Worm (Caenorhabditis elegans) whole organism, L2 larva: Measurements from ENCODE around the gene F37C12.21.

Experiments used
- F13H6.1 ChIP-seq: sonication (generic microtip); optimal IDR thresholded peaks from 2 replicates; lab custom pipeline; 2016; ENCODE audit warnings: missing genetic modification characterization, missing compliant biosample characterization
- R02D3.7 ChIP-seq: fragments of 150-350 bp; optimal IDR thresholded peaks from 2 replicates; lab custom pipeline; 2014; ENCODE audit warnings: missing biosample characterization, missing genetic modification characterization
- ZK546.5 ChIP-seq: sonication (generic microtip); optimal IDR thresholded peaks from 2 replicates; lab custom pipeline; 2017; ENCODE audit warnings: missing biosample characterization, missing genetic modification characterization
- alr-1 ChIP-seq: fragments of 150-350 bp; optimal IDR thresholded peaks from 2 replicates; lab custom pipeline; 2014; ENCODE audit warnings: missing biosample characterization, missing genetic modification characterization
- aly-2 ChIP-seq: fragments of 150-350 bp; optimal IDR thresholded peaks from 2 replicates; lab custom pipeline; 2014; ENCODE audit warnings: missing biosample characterization, missing genetic modification characterization
- blmp-1 ChIP-seq: sonication (generic microtip); optimal IDR thresholded peaks from 2 replicates; lab custom pipeline; 2017; ENCODE audit warnings: missing genetic modification characterization, mild to moderate bottlenecking, missing compliant biosample characterization, antibody characterized with exemption, moderate library complexity; ENCODE audit not compliant: insufficient read depth
- ceh-16 ChIP-seq: fragments of 150-350 bp; optimal IDR thresholded peaks from 2 replicates; lab custom pipeline; 2014; ENCODE audit warnings: missing biosample characterization, missing genetic modification characterization
- dmd-4 ChIP-seq: sonication (generic microtip); optimal IDR thresholded peaks from 2 replicates; lab custom pipeline; 2017; ENCODE audit warnings: missing biosample characterization, missing genetic modification characterization
- egl-27 ChIP-seq: sonication (generic microtip); optimal IDR thresholded peaks from 3 replicates; lab custom pipeline; 2017; ENCODE audit warnings: missing biosample characterization, missing genetic modification reagents, missing genetic modification characterization
- elt-3 ChIP-seq: sonication (generic microtip); optimal IDR thresholded peaks from 2 replicates; lab custom pipeline; 2017; ENCODE audit warnings: missing biosample characterization, missing genetic modification characterization
- gmeb-1 ChIP-seq: fragments of 150-350 bp; optimal IDR thresholded peaks from 2 replicates; lab custom pipeline; 2014; ENCODE audit warnings: missing biosample characterization, missing genetic modification characterization
- lin-11 ChIP-seq: fragments of 150-350 bp; sonication (generic microtip); optimal IDR thresholded peaks from 2 replicates; lab custom pipeline; 2014; ENCODE audit warnings: missing biosample characterization, missing genetic modification characterization, inconsistent platforms, mixed read lengths
- lin-39 ChIP-seq: fragments of 150-350 bp; optimal IDR thresholded peaks from 2 replicates; lab custom pipeline; 2014; ENCODE audit warnings: missing biosample characterization, missing genetic modification reagents, missing genetic modification characterization
- lsy-2 ChIP-seq, 2 experiments: fragments of 150-350 bp in 1 of 2; sonication (generic microtip) in 1 of 2; optimal IDR thresholded peaks; 2 replicates each; lab custom pipeline; 2014 to 2017; ENCODE audit warnings: missing biosample characterization in 2 of 2, missing genetic modification characterization in 2 of 2
- mab-5 ChIP-seq: fragments of 150-350 bp; optimal IDR thresholded peaks from 2 replicates; lab custom pipeline; 2014; ENCODE audit warnings: missing biosample characterization, missing genetic modification characterization
- mbf-1 ChIP-seq: sonication (generic microtip); optimal IDR thresholded peaks from 2 replicates; lab custom pipeline; 2017; ENCODE audit warnings: missing biosample characterization, missing genetic modification characterization
- mdl-1 ChIP-seq, 2 experiments: fragments of 150-350 bp in 1 of 2; sonication (generic microtip) in 1 of 2; optimal IDR thresholded peaks; 2 replicates each; lab custom pipeline; 2017; ENCODE audit warnings: missing biosample characterization in 2 of 2, missing genetic modification characterization in 2 of 2
- nhr-10 ChIP-seq: sonication (generic microtip); optimal IDR thresholded peaks from 2 replicates; lab custom pipeline; 2017; ENCODE audit warnings: missing biosample characterization, missing genetic modification characterization
- nhr-11 ChIP-seq: fragments of 150-350 bp; optimal IDR thresholded peaks from 2 replicates; lab custom pipeline; 2014; ENCODE audit warnings: missing biosample characterization, missing genetic modification characterization
- nhr-12 ChIP-seq: fragments of 150-350 bp; optimal IDR thresholded peaks from 2 replicates; lab custom pipeline; 2014; ENCODE audit warnings: missing biosample characterization, missing genetic modification characterization
- nhr-129 ChIP-seq: fragments of 150-350 bp; optimal IDR thresholded peaks from 2 replicates; lab custom pipeline; 2014; ENCODE audit warnings: missing biosample characterization, missing genetic modification characterization
- nhr-21 ChIP-seq: fragments of 150-350 bp; optimal IDR thresholded peaks from 2 replicates; lab custom pipeline; 2014; ENCODE audit warnings: missing biosample characterization, missing genetic modification characterization
- nhr-23 ChIP-seq: fragments of 150-350 bp; optimal IDR thresholded peaks from 2 replicates; lab custom pipeline; 2014; ENCODE audit warnings: missing biosample characterization, missing genetic modification reagents, missing genetic modification characterization
- nhr-237 ChIP-seq: fragments of 150-350 bp; optimal IDR thresholded peaks from 2 replicates; lab custom pipeline; 2014; ENCODE audit warnings: missing biosample characterization, missing genetic modification characterization
- nhr-25 ChIP-seq: fragments of 150-350 bp; sonication (generic microtip); optimal IDR thresholded peaks from 3 replicates; lab custom pipeline; 2014; ENCODE audit warnings: missing biosample characterization, missing genetic modification characterization
- nhr-6 ChIP-seq: fragments of 150-350 bp; optimal IDR thresholded peaks from 2 replicates; lab custom pipeline; 2014; ENCODE audit warnings: missing biosample characterization, missing genetic modification characterization
- sem-4 ChIP-seq: fragments of 150-350 bp; optimal IDR thresholded peaks from 2 replicates; lab custom pipeline; 2014; ENCODE audit warnings: missing biosample characterization, missing genetic modification reagents, missing genetic modification characterization
- skn-1 ChIP-seq: sonication (generic microtip); optimal IDR thresholded peaks from 2 replicates; lab custom pipeline; 2017; ENCODE audit warnings: missing biosample characterization, missing genetic modification characterization
- sma-3 ChIP-seq: sonication (generic microtip); optimal IDR thresholded peaks from 2 replicates; lab custom pipeline; 2016; ENCODE audit warnings: missing genetic modification reagents, missing genetic modification characterization, missing compliant biosample characterization
- sma-9 ChIP-seq, 2 experiments: fragments of 150-350 bp in 1 of 2; sonication (generic microtip) in 1 of 2; optimal IDR thresholded peaks; 2 replicates each; lab custom pipeline; 2014 to 2016; ENCODE audit warnings: missing genetic modification characterization in 2 of 2, mild to moderate bottlenecking in 1 of 2, missing biosample characterization in 1 of 2, missing compliant biosample characterization in 1 of 2, missing genetic modification reagents in 1 of 2, moderate library complexity in 1 of 2
- snpc-4 ChIP-seq: fragments of 150-350 bp; optimal IDR thresholded peaks from 2 replicates; lab custom pipeline; 2014; ENCODE audit warnings: missing biosample characterization, missing genetic modification characterization
- unc-39 ChIP-seq: fragments of 150-350 bp; optimal IDR thresholded peaks from 2 replicates; lab custom pipeline; 2014; ENCODE audit warnings: missing biosample characterization, missing genetic modification characterization
- zag-1 ChIP-seq: fragments of 150-350 bp; optimal IDR thresholded peaks from 2 replicates; lab custom pipeline; 2014; ENCODE audit warnings: missing biosample characterization, missing genetic modification characterization
- ztf-1 ChIP-seq: fragments of 200-800 bp; sonication (Bioruptor generic); conservative IDR thresholded peaks from 2 replicates; pipeline ENCODE4 v1.3.6; 2022; ENCODE audit warnings: missing genetic modification characterization, missing compliant biosample characterization
- ztf-4 ChIP-seq: fragments of 150-350 bp; optimal IDR thresholded peaks from 2 replicates; lab custom pipeline; 2014; ENCODE audit warnings: missing biosample characterization, missing genetic modification characterization

F37C12.21 gene

ce11 chrIII:7221103-7221502 is 32.9 kb downstream of the F37C12.21 start:
- TF ChIP-seq zag-1 (tag; lab: Kevin White, UChicago) (no peak), lsy-2 (tag; optimal IDR thresholded peaks at IDR 0.05; lab: Kevin White, UChicago) (peak in 1 of 2 experiments; percentile 40)
- TF ChIP-seq, all 48 proteins: peak for 1

DNA sequence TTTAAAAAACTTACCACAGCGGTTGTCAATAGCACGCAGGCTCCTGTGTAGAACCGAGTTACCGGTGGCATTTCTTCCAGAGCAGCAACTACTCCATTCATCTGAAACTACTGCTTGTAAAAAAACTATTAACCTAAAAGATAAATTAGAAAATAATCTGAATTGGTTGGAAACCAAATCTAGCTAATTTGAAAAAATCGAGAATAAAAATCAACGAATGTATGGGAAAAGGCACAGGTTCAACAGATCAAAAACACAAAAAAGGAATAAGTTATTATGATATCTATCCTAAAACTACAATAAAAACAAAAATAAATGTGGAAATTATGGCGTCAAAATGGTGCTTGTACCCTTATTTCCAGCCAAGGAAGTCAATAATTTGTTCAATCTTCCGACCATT is 34.9 kb downstream of the F37C12.21 start, which contains the start of gene der-2:
TSS of gene der-2 (minus strand) at position 101 of the 400 bp plus-strand sequence.
- TF ChIP-seq mbf-1 (tag; lab: Kevin White, UChicago) (no peak), mab-5 (tag; lab: Kevin White, UChicago) (no peak), alr-1 (tag; lab: Kevin White, UChicago) (no peak)

DNA sequence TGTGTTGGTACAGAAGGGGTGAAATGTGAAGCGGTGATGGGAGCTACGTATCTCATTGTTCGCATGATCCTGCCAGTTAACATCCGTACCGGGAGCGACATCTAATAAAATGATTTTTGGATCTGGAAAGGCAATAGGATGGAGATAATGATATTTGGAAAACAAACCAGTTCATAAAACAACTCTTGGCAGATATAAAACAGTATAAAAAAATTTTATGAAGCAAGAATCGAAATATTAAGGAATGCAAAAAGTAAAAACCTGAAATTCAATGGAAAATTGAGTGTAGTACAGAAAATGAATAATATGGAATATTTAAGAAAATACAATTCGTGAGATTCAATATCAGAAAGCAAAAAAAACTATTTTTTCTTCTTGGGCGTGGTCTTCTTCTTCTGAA is 38.5 kb downstream of the F37C12.21 start, which contains the start of gene hsp-75:
TSS of gene hsp-75 (minus strand) at position 101 of the 400 bp plus-strand sequence.
- TF ChIP-seq nhr-129 (no peak), ceh-16 (tag; lab: Kevin White, UChicago) (no peak), aly-2 (tag; lab: Kevin White, UChicago) (no peak), sem-4 (no peak), ztf-1 (GFP tag; lab: Robert Waterston, UW) (no peak), nhr-10 (no peak), mdl-1 (tag; optimal IDR thresholded peaks at IDR 0.05; lab: Kevin White, UChicago) (no peak), nhr-21 (tag; lab: Kevin White, UChicago) (no peak), sma-9 (GFP tag; optimal IDR thresholded peaks at IDR 0.05; lab: Kevin White, UChicago) (no peak), sma-9 (tag; optimal IDR thresholded peaks at IDR 0.05; lab: Kevin White, UChicago) (no peak), lin-11 (no peak), dmd-4 (tag; lab: Kevin White, UChicago) (no peak), nhr-23 (no peak), sma-3 (GFP tag; lab: Kevin White, UChicago) (no peak), egl-27 (tag; lab: Kevin White, UChicago) (no peak)

DNA sequence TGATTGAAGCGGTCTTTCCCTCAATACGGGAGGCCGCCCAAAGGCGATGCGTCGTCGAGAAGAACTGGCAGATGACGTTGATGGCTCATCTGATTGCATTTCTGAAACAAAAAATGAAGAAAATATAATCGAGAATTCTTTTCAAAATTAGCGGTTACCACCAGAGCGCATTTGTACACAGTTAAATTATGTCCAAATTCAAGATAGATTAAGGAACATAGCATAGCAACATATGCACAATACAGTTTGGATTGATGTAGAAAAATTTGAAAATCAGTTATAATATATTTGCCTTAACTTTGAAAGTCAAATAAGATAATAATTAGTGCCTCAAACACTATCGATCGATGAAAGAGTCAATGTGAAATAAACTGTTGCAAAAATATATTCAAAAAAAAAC is 41.5 kb downstream of the F37C12.21 start, which contains the start of gene R151.8:
TSS of gene R151.8 (minus strand) at position 101 of the 400 bp plus-strand sequence.
- TF ChIP-seq dmd-4 (tag; lab: Kevin White, UChicago) (no peak), zag-1 (tag; lab: Kevin White, UChicago) (no peak), R02D3.7 (tag; lab: Kevin White, UChicago) (no peak), skn-1 (tag; lab: Kevin White, UChicago) (no peak), alr-1 (tag; lab: Kevin White, UChicago) (no peak), ztf-4 (tag; lab: Kevin White, UChicago) (no peak), lin-11 (no peak), nhr-129 (no peak), nhr-6 (tag; lab: Kevin White, UChicago) (no peak), mbf-1 (tag; lab: Kevin White, UChicago) (no peak), sem-4 (no peak), nhr-11 (no peak), gmeb-1 (tag; lab: Kevin White, UChicago) (no peak), elt-3 (tag; lab: Kevin White, UChicago) (no peak), nhr-12 (no peak)
- TF ChIP-seq, all 48 proteins: peak for 0

- TF ChIP-seq ZK546.5: no peak
- no peak for TF ChIP-seq snpc-4 (tag; lab: Kevin White, UChicago)
- TF ChIP-seq mdl-1 (tag; optimal IDR thresholded peaks at IDR 0.05; lab: Kevin White, UChicago): no peak
- TF ChIP-seq nhr-12: no peak
- TF ChIP-seq nhr-237 (tag; lab: Kevin White, UChicago): no peak
- no peak for TF ChIP-seq unc-39 (tag; lab: Kevin White, UChicago)
- no peak for TF ChIP-seq F13H6.1 (tag; lab: Kevin White, UChicago)
- TF ChIP-seq elt-3 (tag; lab: Kevin White, UChicago): no peak
- no peak for TF ChIP-seq nhr-25
- TF ChIP-seq lin-11: no peak
- TF ChIP-seq nhr-6 (tag; lab: Kevin White, UChicago): no peak
- no peak for TF ChIP-seq blmp-1 (tag; lab: Kevin White, UChicago)
- TF ChIP-seq alr-1 (tag; lab: Kevin White, UChicago): no peak
- TF ChIP-seq lin-39 (tag; lab: Kevin White, UChicago): no peak
Measured at ce11 chrIII:7230841-7231240, 42.7 kb downstream of the F37C12.21 start, which contains the start of gene R151.10. R151.10 (minus strand) TSS chrIII:7230941.
